5 fruit fly cellular contexts compared by ENCODE assay signal in genomic region chrX:10397514-10398133, dm6.
TF ChIP-seq lines count a peak whose summit lies in the region.

No protein-coding gene starts in this region.

- no peak for TF ChIP-seq CTCF in whole organism, embryonic (GFP tag; optimal IDR thresholded peaks at IDR 0.05; lab: Kevin White, UChicago)

TF ChIP-seq in whole organism, adult, 20 proteins besides CTCF, POLR2A, EP300 and RAD21:
- TF ChIP-seq kay (GFP tag; lab: Kevin White, UChicago; ENCODE audit: borderline replicate concordance) (peak; percentile 67), Clk (GFP tag; optimal IDR thresholded peaks at IDR 0.05; lab: Kevin White, UChicago) (no peak)

TF ChIP-seq in whole organism, embryonic, 481 proteins besides CTCF, POLR2A, EP300 and RAD21 (continues in another document):
- peak; percentile 14 for TF ChIP-seq CG17385 (GFP tag; optimal IDR thresholded peaks at IDR 0.05; lab: Kevin White, UChicago)
- TF ChIP-seq lmd (GFP tag; IDR thresholded peaks at IDR 0.05; lab: Robert Waterston, UW), result peak; percentile 49
- no peak for TF ChIP-seq maf-S (GFP tag; optimal IDR thresholded peaks at IDR 0.05; lab: Kevin White, UChicago)
- peak; percentile 46 for TF ChIP-seq sug (tag; optimal IDR thresholded peaks at IDR 0.05; lab: Kevin White, UChicago)
- TF ChIP-seq Atf-2 (GFP tag; optimal IDR thresholded peaks at IDR 0.05; lab: Kevin White, UChicago), result no peak
- peak; percentile 82 for TF ChIP-seq row (GFP tag; IDR thresholded peaks at IDR 0.05; lab: Robert Waterston, UW)
- TF ChIP-seq CG7372 (GFP tag; IDR thresholded peaks at IDR 0.05; lab: Robert Waterston, UW), result 0 out of 2 replicates have a peak, but pooled peaks have one; percentile 29
- peak; percentile 48; the same call in 1 of the 2 replicates for TF ChIP-seq vvl (GFP tag; IDR thresholded peaks at IDR 0.05; lab: Robert Waterston, UW)
- peak; percentile 74 for TF ChIP-seq Ptx1 (GFP tag; IDR thresholded peaks at IDR 0.05; lab: Robert Waterston, UW)
- TF ChIP-seq Hand (GFP tag; optimal IDR thresholded peaks at IDR 0.05; lab: Kevin White, UChicago), result no peak
- TF ChIP-seq MBD-R2 (GFP tag; IDR thresholded peaks at IDR 0.05; lab: Robert Waterston, UW), result peak; percentile 30; the same call in 1 of the 2 replicates
- peak; percentile 16 for TF ChIP-seq CG3281 (GFP tag; optimal IDR thresholded peaks at IDR 0.05; lab: Kevin White, UChicago)
- TF ChIP-seq unpg (GFP tag; optimal IDR thresholded peaks at IDR 0.05; lab: Kevin White, UChicago), result peak; percentile 35
- TF ChIP-seq CG15011 (GFP tag; optimal IDR thresholded peaks at IDR 0.05; lab: Kevin White, UChicago), result peak; percentile 6
- TF ChIP-seq Dek (tag; optimal IDR thresholded peaks at IDR 0.05; lab: Kevin White, UChicago), result peak; percentile 16
- TF ChIP-seq E2f1 (GFP tag; IDR thresholded peaks at IDR 0.05; lab: Robert Waterston, UW), result peak; percentile 41; the same call in 1 of the 2 replicates
- 0 out of 2 replicates have a peak, but pooled peaks have one; percentile 27 for TF ChIP-seq CG31441 (GFP tag; IDR thresholded peaks at IDR 0.05; lab: Robert Waterston, UW)
- peak; percentile 26 for TF ChIP-seq CG18262 (tag; optimal IDR thresholded peaks at IDR 0.05; lab: Kevin White, UChicago)
- no peak for TF ChIP-seq knrl (GFP tag; IDR thresholded peaks at IDR 0.05; lab: Robert Waterston, UW; ENCODE audit: partially characterized antibody)
- no peak for TF ChIP-seq Antp (GFP tag; optimal IDR thresholded peaks at IDR 0.05; lab: Kevin White, UChicago)
- peak; percentile 32; the same call in 1 of the 2 replicates for TF ChIP-seq klu (GFP tag; IDR thresholded peaks at IDR 0.05; lab: Robert Waterston, UW)

TF ChIP-seq in whole organism, prepupa, 60 proteins besides CTCF, POLR2A, EP300 and RAD21 (continues in another document):
- TF ChIP-seq Met (GFP tag; optimal IDR thresholded peaks at IDR 0.05; lab: Kevin White, UChicago) (peak; percentile 27), Hr4 (GFP tag; optimal IDR thresholded peaks at IDR 0.05; lab: Kevin White, UChicago) (no peak), CG1621 (tag; optimal IDR thresholded peaks at IDR 0.05; lab: Kevin White, UChicago) (no peak), CG4318 (GFP tag; optimal IDR thresholded peaks at IDR 0.05; lab: Kevin White, UChicago) (no peak), acj6 (GFP tag; optimal IDR thresholded peaks at IDR 0.05; lab: Kevin White, UChicago) (peak; percentile 22), ss (GFP tag; optimal IDR thresholded peaks at IDR 0.05; lab: Kevin White, UChicago) (no peak), Sox15 (GFP tag; optimal IDR thresholded peaks at IDR 0.05; lab: Kevin White, UChicago) (no peak), CG11762 (GFP tag; optimal IDR thresholded peaks at IDR 0.05; lab: Kevin White, UChicago; ENCODE audit: insufficient read depth) (no peak), spab (GFP tag; optimal IDR thresholded peaks at IDR 0.05; lab: Kevin White, UChicago) (no peak), esn (GFP tag; optimal IDR thresholded peaks at IDR 0.05; lab: Kevin White, UChicago) (peak; percentile 43), svp (GFP tag; lab: Kevin White, UChicago) (peak; percentile 84), Sox14 (GFP tag; optimal IDR thresholded peaks at IDR 0.05; lab: Kevin White, UChicago) (no peak), CG10669 (GFP tag; optimal IDR thresholded peaks at IDR 0.05; lab: Kevin White, UChicago) (no peak), Eip93F (GFP tag; optimal IDR thresholded peaks at IDR 0.05; lab: Kevin White, UChicago) (no peak), Lpt (GFP tag; optimal IDR thresholded peaks at IDR 0.05; lab: Kevin White, UChicago) (no peak), CG9139 (GFP tag; optimal IDR thresholded peaks at IDR 0.05; lab: Kevin White, UChicago) (no peak), cyc (GFP tag; optimal IDR thresholded peaks at IDR 0.05; lab: Kevin White, UChicago) (peak; percentile 27), CG8119 (GFP tag; IDR thresholded peaks at IDR 0.05; lab: Robert Waterston, UW) (no peak), Eip78C (GFP tag; lab: Kevin White, UChicago) (peak; percentile 71), net (GFP tag; optimal IDR thresholded peaks at IDR 0.05; lab: Kevin White, UChicago) (no peak), Ets21C (GFP tag; optimal IDR thresholded peaks at IDR 0.05; lab: Kevin White, UChicago) (no peak), CG34406 (GFP tag; optimal IDR thresholded peaks at IDR 0.05; lab: Kevin White, UChicago) (peak; percentile 15), vri (GFP tag; optimal IDR thresholded peaks at IDR 0.05; lab: Kevin White, UChicago) (no peak), Gug (GFP tag; IDR thresholded peaks at IDR 0.05; lab: Robert Waterston, UW) (0 out of 2 replicates have a peak, but pooled peaks have one; percentile 17)

TF ChIP-seq in whole organism, pupa, 21 proteins besides CTCF, POLR2A, EP300 and RAD21:
- TF ChIP-seq CG9948 (tag; optimal IDR thresholded peaks at IDR 0.05; lab: Kevin White, UChicago) (no peak), CG12605 (GFP tag; IDR thresholded peaks at IDR 0.05; lab: Robert Waterston, UW) (no peak), gl (tag; optimal IDR thresholded peaks at IDR 0.05; lab: Kevin White, UChicago) (no peak), Pif1B (GFP tag; optimal IDR thresholded peaks at IDR 0.05; lab: Kevin White, UChicago) (peak; percentile 1), Ets98B (GFP tag; IDR thresholded peaks at IDR 0.05; lab: Robert Waterston, UW) (0 out of 2 replicates have a peak, but pooled peaks have one; percentile 19), CG14655 (GFP tag; optimal IDR thresholded peaks at IDR 0.05; lab: Kevin White, UChicago) (no peak), Snoo (tag; optimal IDR thresholded peaks at IDR 0.05; lab: Kevin White, UChicago) (peak; percentile 21), CG4496 (GFP tag; IDR thresholded peaks at IDR 0.05; lab: Robert Waterston, UW) (no peak), CG17806 (tag; optimal IDR thresholded peaks at IDR 0.05; lab: Kevin White, UChicago) (no peak)

TF ChIP-seq in whole organism, wandering third instar larva, 38 proteins besides CTCF, POLR2A, EP300 and RAD21:
- TF ChIP-seq tai (GFP tag; optimal IDR thresholded peaks at IDR 0.05; lab: Kevin White, UChicago) (no peak), lola (GFP tag; optimal IDR thresholded peaks at IDR 0.05; lab: Kevin White, UChicago) (no peak), psq (GFP tag; optimal IDR thresholded peaks at IDR 0.05; lab: Kevin White, UChicago) (peak; percentile 12), Sp1 (GFP tag; optimal IDR thresholded peaks at IDR 0.05; lab: Kevin White, UChicago) (peak; percentile 27), CG9705 (GFP tag; optimal IDR thresholded peaks at IDR 0.05; lab: Kevin White, UChicago) (no peak), HLH106 (tag; optimal IDR thresholded peaks at IDR 0.05; lab: Kevin White, UChicago) (peak; percentile 37), rgr (GFP tag; optimal IDR thresholded peaks at IDR 0.05; lab: Kevin White, UChicago) (peak; percentile 24), dmrt93B (GFP tag; optimal IDR thresholded peaks at IDR 0.05; lab: Kevin White, UChicago) (no peak), Hr78 (GFP tag; optimal IDR thresholded peaks at IDR 0.05; lab: Kevin White, UChicago) (no peak), ey (GFP tag; optimal IDR thresholded peaks at IDR 0.05; lab: Kevin White, UChicago) (peak; percentile 1), Abd-B (GFP tag; optimal IDR thresholded peaks at IDR 0.05; lab: Kevin White, UChicago) (no peak), foxo (GFP tag; optimal IDR thresholded peaks at IDR 0.05; lab: Kevin White, UChicago) (peak in 1 of 2 experiments; percentile 22), Dfd (GFP tag; optimal IDR thresholded peaks at IDR 0.05; lab: Kevin White, UChicago) (no peak), brk (GFP tag; optimal IDR thresholded peaks at IDR 0.05; lab: Kevin White, UChicago) (no peak), CrebA (GFP tag; optimal IDR thresholded peaks at IDR 0.05; lab: Kevin White, UChicago; ENCODE audit: borderline replicate concordance) (no peak), h (GFP tag; optimal IDR thresholded peaks at IDR 0.05; lab: Kevin White, UChicago) (peak; percentile 15), fru (GFP tag; optimal IDR thresholded peaks at IDR 0.05; lab: Kevin White, UChicago) (peak; percentile 30), Dif (GFP tag; optimal IDR thresholded peaks at IDR 0.05; lab: Kevin White, UChicago; ENCODE audit: partially characterized antibody) (no peak), OdsH (GFP tag; optimal IDR thresholded peaks at IDR 0.05; lab: Kevin White, UChicago) (peak; percentile 5), woc (GFP tag; optimal IDR thresholded peaks at IDR 0.05; lab: Kevin White, UChicago) (no peak), Mio (GFP tag; optimal IDR thresholded peaks at IDR 0.05; lab: Kevin White, UChicago) (no peak), GATAd (GFP tag; optimal IDR thresholded peaks at IDR 0.05; lab: Kevin White, UChicago) (no peak), sv (GFP tag; optimal IDR thresholded peaks at IDR 0.05; lab: Kevin White, UChicago) (no peak), N (GFP tag; optimal IDR thresholded peaks at IDR 0.05; lab: Kevin White, UChicago) (no peak), Jra (GFP tag; optimal IDR thresholded peaks at IDR 0.05; lab: Kevin White, UChicago) (no peak), CG32264 (GFP tag; optimal IDR thresholded peaks at IDR 0.05; lab: Kevin White, UChicago) (no peak)
TF ChIP-seq in whole organism, wandering third instar larva: peak in this region for 9.
